Worm (Caenorhabditis elegans) whole organism, late embryonic: ENCODE measurements around the gene dyf-3.

Experiments used
- C38D4.7 ChIP-seq: fragments of 200-800 bp; sonication (Bioruptor generic); optimal IDR thresholded peaks from 2 replicates; lab custom pipeline; 2018; ENCODE audit warnings: mild to moderate bottlenecking, missing genetic modification characterization, moderate library complexity, missing compliant biosample characterization
- K02D7.2 ChIP-seq: sonication (generic microtip); optimal IDR thresholded peaks from 2 replicates; lab custom pipeline; 2017; ENCODE audit warnings: mild to moderate bottlenecking, missing genetic modification characterization, missing compliant biosample characterization
- K09A11.1 ChIP-seq: sonication (generic microtip); optimal IDR thresholded peaks from 2 replicates; lab custom pipeline; 2017; ENCODE audit warnings: antibody characterized with exemption, mild to moderate bottlenecking, missing genetic modification characterization, missing compliant biosample characterization; ENCODE audit not compliant: insufficient read depth
- T23F11.4 ChIP-seq: fragments of 200-800 bp; sonication (Bioruptor generic); optimal IDR thresholded peaks from 2 replicates; lab custom pipeline; 2018; ENCODE audit warnings: mild to moderate bottlenecking, missing genetic modification characterization, missing compliant biosample characterization
- ahr-1 ChIP-seq: sonication (generic microtip); optimal IDR thresholded peaks from 2 replicates; lab custom pipeline; 2016; ENCODE audit warnings: missing genetic modification characterization, missing compliant biosample characterization
- ama-1 ChIP-seq: fragments of 150-350 bp; optimal IDR thresholded peaks from 2 replicates; lab custom pipeline; 2014
- ceh-18 ChIP-seq: sonication (generic microtip); optimal IDR thresholded peaks from 2 replicates; lab custom pipeline; 2016; ENCODE audit warnings: missing genetic modification characterization, missing compliant biosample characterization
- ceh-19 ChIP-seq: fragments of 200-800 bp; sonication (Bioruptor generic); optimal IDR thresholded peaks from 2 replicates; lab custom pipeline; 2018; ENCODE audit warnings: mild to moderate bottlenecking, missing genetic modification characterization, missing compliant biosample characterization
- ceh-2 ChIP-seq: sonication (generic microtip); optimal IDR thresholded peaks from 2 replicates; lab custom pipeline; 2016; ENCODE audit warnings: missing genotype, missing genetic modification characterization, missing compliant biosample characterization
- ceh-22 ChIP-seq: sonication (generic microtip); optimal IDR thresholded peaks from 2 replicates; lab custom pipeline; 2017; ENCODE audit warnings: missing biosample characterization, missing genetic modification characterization
- ceh-24 ChIP-seq: sonication (generic microtip); optimal IDR thresholded peaks from 2 replicates; lab custom pipeline; 2016; ENCODE audit warnings: mild to moderate bottlenecking, missing genetic modification characterization, missing compliant biosample characterization
- ceh-30 ChIP-seq: fragments of 150-350 bp; optimal IDR thresholded peaks from 2 replicates; lab custom pipeline; 2014; ENCODE audit warnings: missing biosample characterization, missing genetic modification characterization
- ceh-31 ChIP-seq: sonication (generic microtip); optimal IDR thresholded peaks from 2 replicates; lab custom pipeline; 2016; ENCODE audit warnings: missing genetic modification characterization, missing compliant biosample characterization
- ceh-34 ChIP-seq: sonication (generic microtip); optimal IDR thresholded peaks from 2 replicates; lab custom pipeline; 2016; ENCODE audit warnings: mild to moderate bottlenecking, missing genetic modification characterization, missing compliant biosample characterization
- ceh-45 ChIP-seq: fragments of 200-800 bp; sonication (Bioruptor generic); IDR thresholded peaks from 2 replicates; pipeline ENCODE4 v1.3.6; 2022; ENCODE audit warnings: missing genetic modification reagents, missing genetic modification characterization, missing compliant biosample characterization
- ceh-48 ChIP-seq: sonication (generic microtip); optimal IDR thresholded peaks from 2 replicates; lab custom pipeline; 2016; ENCODE audit warnings: missing genetic modification characterization, inconsistent platforms, missing compliant biosample characterization
- ceh-9 ChIP-seq: sonication (generic microtip); optimal IDR thresholded peaks from 2 replicates; lab custom pipeline; 2016; ENCODE audit warnings: mild to moderate bottlenecking, missing genetic modification characterization, inconsistent platforms, missing compliant biosample characterization
- che-1 ChIP-seq: sonication (generic microtip); optimal IDR thresholded peaks from 2 replicates; lab custom pipeline; 2016; ENCODE audit warnings: mild to moderate bottlenecking, missing genetic modification characterization, missing compliant biosample characterization
- dmd-4 ChIP-seq: sonication (generic microtip); optimal IDR thresholded peaks from 2 replicates; lab custom pipeline; 2016; ENCODE audit warnings: borderline replicate concordance, missing genetic modification characterization, missing compliant biosample characterization
- dve-1 ChIP-seq: sonication (generic microtip); optimal IDR thresholded peaks from 2 replicates; lab custom pipeline; 2017; ENCODE audit warnings: antibody characterized with exemption, mild to moderate bottlenecking, missing genetic modification characterization, missing compliant biosample characterization
- elt-2 ChIP-seq: sonication (generic microtip); optimal IDR thresholded peaks from 2 replicates; lab custom pipeline; 2016; ENCODE audit warnings: missing genetic modification reagents, missing genetic modification characterization, missing compliant biosample characterization
- elt-4 ChIP-seq: sonication (generic microtip); optimal IDR thresholded peaks from 2 replicates; lab custom pipeline; 2016; ENCODE audit warnings: missing genetic modification characterization, missing compliant biosample characterization
- ets-4 ChIP-seq: sonication (generic microtip); optimal IDR thresholded peaks from 2 replicates; lab custom pipeline; 2016; ENCODE audit warnings: missing genetic modification characterization, missing compliant biosample characterization
- fax-1 ChIP-seq: sonication (generic microtip); optimal IDR thresholded peaks from 2 replicates; lab custom pipeline; 2016; ENCODE audit warnings: missing genotype, missing genetic modification characterization, missing compliant biosample characterization
- fkh-10 ChIP-seq: fragments of 150-350 bp; optimal IDR thresholded peaks from 2 replicates; lab custom pipeline; 2014; ENCODE audit warnings: missing biosample characterization, missing genetic modification reagents, missing genetic modification characterization
- fkh-6 ChIP-seq: sonication (generic microtip); optimal IDR thresholded peaks from 2 replicates; lab custom pipeline; 2016; ENCODE audit warnings: missing genetic modification characterization, missing compliant biosample characterization
- hlh-13 ChIP-seq: fragments of 200-800 bp; sonication (Bioruptor generic); optimal IDR thresholded peaks from 2 replicates; lab custom pipeline; 2018; ENCODE audit warnings: mild to moderate bottlenecking, missing genetic modification characterization, missing compliant biosample characterization
- hlh-15 ChIP-seq: sonication (generic microtip); optimal IDR thresholded peaks from 2 replicates; lab custom pipeline; 2016; ENCODE audit warnings: missing genetic modification characterization, missing compliant biosample characterization
- hlh-30 ChIP-seq: sonication (generic microtip); optimal IDR thresholded peaks from 2 replicates; lab custom pipeline; 2017; ENCODE audit warnings: antibody characterized with exemption, missing genetic modification characterization, missing compliant biosample characterization; ENCODE audit not compliant: insufficient read depth
- hlh-6 ChIP-seq: sonication (generic microtip); optimal IDR thresholded peaks from 2 replicates; lab custom pipeline; 2016; ENCODE audit warnings: missing genotype, missing genetic modification characterization, missing compliant biosample characterization
- hlh-8 ChIP-seq: sonication (generic microtip); optimal IDR thresholded peaks from 2 replicates; lab custom pipeline; 2016; ENCODE audit warnings: missing genotype, missing genetic modification characterization, missing compliant biosample characterization
- lim-6 ChIP-seq: sonication (generic microtip); optimal IDR thresholded peaks from 2 replicates; lab custom pipeline; 2016; ENCODE audit warnings: missing genetic modification characterization, missing compliant biosample characterization
- madf-2 ChIP-seq: sonication (generic microtip); optimal IDR thresholded peaks from 2 replicates; lab custom pipeline; 2017; ENCODE audit warnings: missing genetic modification characterization, missing compliant biosample characterization
- nhr-11 ChIP-seq: fragments of 150-350 bp; optimal IDR thresholded peaks from 2 replicates; lab custom pipeline; 2014; ENCODE audit warnings: missing biosample characterization, missing genetic modification characterization
- nhr-232 ChIP-seq: sonication (generic microtip); optimal IDR thresholded peaks from 2 replicates; lab custom pipeline; 2016; ENCODE audit warnings: missing genetic modification characterization, missing compliant biosample characterization
- npax-4 ChIP-seq: sonication (generic microtip); optimal IDR thresholded peaks from 2 replicates; lab custom pipeline; 2016; ENCODE audit warnings: missing genetic modification characterization, missing compliant biosample characterization
- odd-2 ChIP-seq: sonication (generic microtip); optimal IDR thresholded peaks from 2 replicates; lab custom pipeline; 2017; ENCODE audit warnings: antibody characterized with exemption, mild to moderate bottlenecking, missing genetic modification characterization, missing compliant biosample characterization
- pag-3 ChIP-seq: sonication (generic microtip); optimal IDR thresholded peaks from 2 replicates; lab custom pipeline; 2016; ENCODE audit warnings: missing compliant biosample characterization, missing genetic modification characterization, borderline replicate concordance
- pat-9 ChIP-seq: fragments of 200-800 bp; sonication (Bioruptor generic); optimal IDR thresholded peaks from 2 replicates; lab custom pipeline; 2018; ENCODE audit warnings: mild to moderate bottlenecking, missing genetic modification characterization, moderate library complexity, missing compliant biosample characterization
- pax-1 ChIP-seq: fragments of 150-350 bp; optimal IDR thresholded peaks from 2 replicates; lab custom pipeline; 2014; ENCODE audit warnings: missing biosample characterization, missing genetic modification characterization
- pha-2 ChIP-seq: sonication (generic microtip); optimal IDR thresholded peaks from 2 replicates; lab custom pipeline; 2017; ENCODE audit warnings: mild to moderate bottlenecking, missing genetic modification characterization, missing compliant biosample characterization
- ref-2 ChIP-seq: sonication (generic microtip); optimal IDR thresholded peaks from 2 replicates; lab custom pipeline; 2016; ENCODE audit warnings: missing genetic modification characterization, missing compliant biosample characterization
- rnt-1 ChIP-seq: sonication (generic microtip); optimal IDR thresholded peaks from 2 replicates; lab custom pipeline; 2016; ENCODE audit warnings: missing genetic modification characterization, missing compliant biosample characterization
- sdc-2 ChIP-seq: sonication (generic microtip); optimal IDR thresholded peaks from 2 replicates; lab custom pipeline; 2016; ENCODE audit warnings: missing genotype, missing genetic modification characterization, missing compliant biosample characterization
- sox-2 ChIP-seq: fragments of 200-800 bp; sonication (Bioruptor generic); IDR thresholded peaks from 2 replicates; pipeline ENCODE4 v1.3.6; 2022; ENCODE audit warnings: missing genetic modification reagents, missing genetic modification characterization, missing compliant biosample characterization
- sox-4 ChIP-seq: sonication (generic microtip); optimal IDR thresholded peaks from 2 replicates; lab custom pipeline; 2017; ENCODE audit warnings: mild to moderate bottlenecking, missing genetic modification characterization, inconsistent platforms, missing compliant biosample characterization
- syd-9 ChIP-seq: sonication (generic microtip); optimal IDR thresholded peaks from 2 replicates; lab custom pipeline; 2016; ENCODE audit warnings: mild to moderate bottlenecking, missing genetic modification characterization, moderate library complexity, missing compliant biosample characterization
- tbx-2 ChIP-seq: sonication (generic microtip); optimal IDR thresholded peaks from 2 replicates; lab custom pipeline; 2016; ENCODE audit warnings: missing genetic modification characterization, missing compliant biosample characterization
- ttx-3 ChIP-seq: sonication (generic microtip); optimal IDR thresholded peaks from 2 replicates; lab custom pipeline; 2016; ENCODE audit warnings: missing genetic modification reagents, missing genetic modification characterization, missing compliant biosample characterization
- unc-42 ChIP-seq: sonication (generic microtip); optimal IDR thresholded peaks from 2 replicates; lab custom pipeline; 2016; ENCODE audit warnings: missing genotype, missing genetic modification characterization, missing compliant biosample characterization
- unc-86 ChIP-seq: sonication (generic microtip); optimal IDR thresholded peaks from 2 replicates; lab custom pipeline; 2016; ENCODE audit warnings: missing genetic modification characterization, missing compliant biosample characterization
- zip-5 ChIP-seq: sonication (generic microtip); optimal IDR thresholded peaks from 2 replicates; lab custom pipeline; 2016; ENCODE audit warnings: missing genetic modification characterization, missing compliant biosample characterization
- ztf-16 ChIP-seq: sonication (generic microtip); optimal IDR thresholded peaks from 2 replicates; lab custom pipeline; 2017; ENCODE audit warnings: missing genetic modification characterization, missing compliant biosample characterization

The dyf-3 gene

DNA sequence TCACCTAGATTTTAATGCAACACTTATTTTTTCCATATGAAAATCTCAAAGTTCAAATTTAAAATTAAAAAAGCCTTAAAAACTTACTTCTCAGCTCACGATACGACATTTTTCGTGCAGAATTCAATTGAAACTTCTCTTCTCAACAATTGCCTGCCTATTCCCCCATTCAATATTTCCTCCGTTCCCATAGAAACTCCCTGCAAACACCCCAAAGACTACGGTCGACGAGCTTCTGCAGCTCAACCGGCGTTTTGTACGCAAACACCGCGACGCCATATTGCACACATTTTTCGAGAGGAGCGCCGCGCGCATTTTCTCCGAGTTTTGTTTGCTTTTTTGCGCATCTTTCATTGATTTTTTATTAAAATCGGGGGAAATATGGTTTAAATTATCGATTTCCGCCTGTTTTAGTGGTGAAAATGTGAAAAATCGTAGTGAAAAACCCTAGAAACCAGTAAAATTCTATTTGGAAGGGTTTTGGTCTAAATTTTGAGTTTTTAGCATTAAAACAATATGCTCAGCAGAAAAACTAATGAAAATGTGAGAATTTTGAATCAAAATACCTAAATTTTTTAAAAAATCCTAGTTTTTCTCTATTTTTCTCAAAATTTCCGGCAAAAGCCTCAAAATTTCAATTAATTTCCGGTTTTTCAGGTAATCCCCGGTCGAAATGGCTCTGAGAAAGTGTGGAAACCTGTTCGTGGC lies at the start of gene dyf-3, which contains the start of gene pdhb-1:
TSS of gene dyf-3 (minus strand) at position 217 of the 708 bp plus-strand sequence.
TSS of gene pdhb-1 (plus strand) at position 658 of the 708 bp plus-strand sequence.
- no peak for TF ChIP-seq sox-4
- TF ChIP-seq ceh-45 (GFP tag; lab: Robert Waterston, UW), result no peak
- no peak for TF ChIP-seq hlh-30
- no peak for TF ChIP-seq ceh-9
- TF ChIP-seq ztf-16 (tag; lab: Kevin White, UChicago), result peak; percentile 25
- no peak for TF ChIP-seq dve-1 (tag; lab: Kevin White, UChicago)
- TF ChIP-seq odd-2 (tag; lab: Kevin White, UChicago), result no peak
- no peak for TF ChIP-seq npax-4 (tag; lab: Kevin White, UChicago)
- TF ChIP-seq pax-1 (tag; lab: Kevin White, UChicago), result no peak
- no peak for TF ChIP-seq K09A11.1
- TF ChIP-seq ceh-19 (GFP tag; lab: Kevin White, UChicago), result peak; percentile 5
- TF ChIP-seq unc-42 (tag; lab: Kevin White, UChicago), result peak; percentile 5
- peak; percentile 1 for TF ChIP-seq tbx-2
- TF ChIP-seq pag-3 (tag; lab: Kevin White, UChicago), result no peak
- TF ChIP-seq ceh-18 (tag; lab: Kevin White, UChicago), result no peak
- TF ChIP-seq ceh-2 (tag; lab: Kevin White, UChicago), result no peak
- no peak for TF ChIP-seq sdc-2
- TF ChIP-seq nhr-232 (tag; lab: Kevin White, UChicago), result no peak
- TF ChIP-seq fkh-10 (GFP tag; lab: Kevin White, UChicago), result no peak
- no peak for TF ChIP-seq sox-2 (GFP tag; lab: Robert Waterston, UW)
- no peak for TF ChIP-seq ref-2 (tag; lab: Kevin White, UChicago)
- no peak for TF ChIP-seq ahr-1 (tag; lab: Kevin White, UChicago)
- no peak for TF ChIP-seq fax-1 (tag; lab: Kevin White, UChicago)
- TF ChIP-seq lim-6 (tag; lab: Kevin White, UChicago), result no peak
- TF ChIP-seq ceh-24 (tag; lab: Kevin White, UChicago), result no peak
- no peak for TF ChIP-seq ceh-22
- TF ChIP-seq rnt-1 (tag; lab: Kevin White, UChicago), result no peak
- no peak for TF ChIP-seq ttx-3
- no peak for TF ChIP-seq hlh-6
- TF ChIP-seq ceh-48 (tag; lab: Kevin White, UChicago), result peak; percentile 18
- no peak for TF ChIP-seq ama-1
- no peak for TF ChIP-seq T23F11.4 (GFP tag; lab: Kevin White, UChicago)
- TF ChIP-seq zip-5 (tag; lab: Kevin White, UChicago), result no peak
- TF ChIP-seq fkh-6 (tag; lab: Kevin White, UChicago), result no peak
- no peak for TF ChIP-seq madf-2 (tag; lab: Kevin White, UChicago)
- TF ChIP-seq elt-4 (tag; lab: Kevin White, UChicago), result no peak
- no peak for TF ChIP-seq K02D7.2 (tag; lab: Kevin White, UChicago)
- TF ChIP-seq pha-2 (tag; lab: Kevin White, UChicago), result no peak
- no peak for TF ChIP-seq dmd-4 (tag; lab: Kevin White, UChicago)
- no peak for TF ChIP-seq hlh-15
- TF ChIP-seq hlh-13, result no peak
- no peak for TF ChIP-seq elt-2
- TF ChIP-seq ets-4 (tag; lab: Kevin White, UChicago), result no peak
- peak; percentile 2 for TF ChIP-seq ceh-34
- no peak for TF ChIP-seq C38D4.7 (GFP tag; lab: Kevin White, UChicago)
- TF ChIP-seq pat-9 (tag; lab: Kevin White, UChicago), result no peak
- TF ChIP-seq nhr-11 (tag; lab: Kevin White, UChicago), result no peak
- no peak for TF ChIP-seq unc-86 (tag; lab: Kevin White, UChicago)
- no peak for TF ChIP-seq ceh-30
- no peak for TF ChIP-seq hlh-8 (tag; lab: Kevin White, UChicago)
- peak; percentile 11 for TF ChIP-seq ceh-31
- TF ChIP-seq che-1 (tag; lab: Kevin White, UChicago), result no peak
- no peak for TF ChIP-seq syd-9 (tag; lab: Kevin White, UChicago)
